Worm (Caenorhabditis elegans): Measurements from ENCODE around the gene Y54G9A.7.

- no peak for TF ChIP-seq ama-1 (optimal IDR thresholded peaks at IDR 0.05)
- no peak for TF ChIP-seq nhr-25 (tag; optimal IDR thresholded peaks at IDR 0.05)
- TF ChIP-seq fkh-10 (GFP tag; optimal IDR thresholded peaks at IDR 0.05) = no peak
- no peak for TF ChIP-seq nhr-28 (tag; optimal IDR thresholded peaks at IDR 0.05)
- no peak for TF ChIP-seq ceh-28 (tag; optimal IDR thresholded peaks at IDR 0.05)
- no peak for TF ChIP-seq ztf-4 (tag; optimal IDR thresholded peaks at IDR 0.05)
- no peak for TF ChIP-seq sea-2 (GFP tag; optimal IDR thresholded peaks at IDR 0.05)
- no peak for TF ChIP-seq fos-1 (tag; optimal IDR thresholded peaks at IDR 0.05)
- no peak for TF ChIP-seq zag-1 (tag; optimal IDR thresholded peaks at IDR 0.05)
- TF ChIP-seq nhr-77 (tag; optimal IDR thresholded peaks at IDR 0.05) = no peak
- no peak for TF ChIP-seq nfya-1 (tag; optimal IDR thresholded peaks at IDR 0.05; ENCODE audit: insufficient read depth)
Observed at ce11 chrII:13695343-13696332, 30.0 kb downstream of the Y54G9A.7 start, which contains the start of gene kqt-3.
